Worm (Caenorhabditis elegans) whole organism, L1 larva: ENCODE results near the gene crls-1.

ENCODE experiments used
- elt-2 ChIP-seq: sonication (generic microtip); optimal IDR thresholded peaks from 2 replicates; lab custom pipeline; 2016; ENCODE audit warnings: missing genetic modification characterization, mild to moderate bottlenecking, inconsistent platforms, missing compliant biosample characterization, missing genetic modification reagents
- irx-1 ChIP-seq: sonication (generic microtip); optimal IDR thresholded peaks from 2 replicates; lab custom pipeline; 2016; ENCODE audit warnings: missing genetic modification characterization, missing compliant biosample characterization
- nhr-237 ChIP-seq: fragments of 150-350 bp; optimal IDR thresholded peaks from 2 replicates; lab custom pipeline; 2014; ENCODE audit warnings: missing biosample characterization, missing genetic modification characterization
- rnt-1 ChIP-seq: sonication (generic microtip); optimal IDR thresholded peaks from 2 replicates; lab custom pipeline; 2016; ENCODE audit warnings: mild to moderate bottlenecking, missing genetic modification characterization, moderate library complexity, missing compliant biosample characterization
- tlp-1 ChIP-seq: fragments of 150-350 bp; optimal IDR thresholded peaks from 2 replicates; lab custom pipeline; 2014; ENCODE audit warnings: missing biosample characterization, missing genetic modification characterization

DNA sequence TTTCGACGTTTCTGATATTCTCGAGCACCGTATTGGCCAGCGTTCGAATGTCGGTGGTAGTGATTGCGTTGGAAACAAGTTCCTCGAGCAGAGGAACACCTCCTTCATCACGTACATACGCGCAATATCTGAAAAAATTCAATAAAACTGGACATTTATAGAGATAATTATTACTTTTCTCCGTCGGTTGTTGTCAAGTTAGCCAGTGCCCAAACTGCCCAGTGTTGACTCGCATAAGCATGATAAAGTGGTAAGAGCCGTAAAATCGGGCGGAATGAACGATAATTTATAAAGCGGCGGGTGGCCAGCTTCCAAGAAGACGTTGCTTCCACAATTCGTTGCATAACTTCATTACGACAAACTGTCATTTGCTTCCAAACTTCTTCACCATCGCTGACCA is 26.1 kb downstream of the crls-1 start:
- TF ChIP-seq irx-1 (tag; lab: Kevin White, UChicago) (no peak), elt-2 (tag; lab: Kevin White, UChicago) (no peak), tlp-1 (tag; lab: Kevin White, UChicago) (no peak), nhr-237 (tag; lab: Kevin White, UChicago) (no peak), rnt-1 (tag; lab: Kevin White, UChicago) (no peak)
